Fruit fly (Drosophila melanogaster) whole organism, embryonic: ENCODE data around the gene CG33679.
A peak's percentile ranks its signal among the peaks of the same experiment; 100 is the strongest.

Source experiments
- CG13287 ChIP-seq: fragments of 200-800 bp; sonication (Bioruptor generic); IDR thresholded peaks from 2 replicates; pipeline ENCODE4 v1.3.6; 2022; ENCODE audit warnings: missing biosample characterization, missing genetic modification characterization; ENCODE audit not compliant: partially characterized antibody
- CG13894 ChIP-seq: fragments of 200-800 bp; sonication (Bioruptor generic); optimal IDR thresholded peaks from 3 replicates; lab custom pipeline; 2018; ENCODE audit warnings: missing biosample characterization, mild to moderate bottlenecking, missing genetic modification characterization, moderate library complexity
- CG15696 ChIP-seq: fragments of 200-800 bp; sonication (Bioruptor generic); optimal IDR thresholded peaks from 2 replicates; lab custom pipeline; 2019; ENCODE audit warnings: missing biosample characterization, mild to moderate bottlenecking, missing genetic modification characterization, moderate library complexity
- CG16815 ChIP-seq: fragments of 200-800 bp; sonication (Bioruptor generic); optimal IDR thresholded peaks from 3 replicates; lab custom pipeline; 2017; ENCODE audit warnings: missing biosample characterization, mild to moderate bottlenecking, missing genetic modification characterization
- CG18599 ChIP-seq: fragments of 200-800 bp; sonication (Bioruptor generic); optimal IDR thresholded peaks from 3 replicates; lab custom pipeline; 2017; ENCODE audit warnings: missing biosample characterization, missing genetic modification characterization, mild to moderate bottlenecking, moderate library complexity, missing genetic modification reagents
- CG18764 ChIP-seq: fragments of 200-800 bp; sonication (Bioruptor generic); optimal IDR thresholded peaks from 3 replicates; lab custom pipeline; 2016; ENCODE audit warnings: missing biosample characterization, missing genetic modification characterization
- CG2889 ChIP-seq: fragments of 200-800 bp; sonication (Bioruptor generic); IDR thresholded peaks from 3 replicates; pipeline ENCODE4 v1.3.6; 2022; ENCODE audit warnings: missing biosample characterization, missing genetic modification characterization
- CG30020 ChIP-seq: fragments of 200-800 bp; optimal IDR thresholded peaks from 2 replicates; lab custom pipeline; 2019; ENCODE audit warnings: missing biosample characterization, mild to moderate bottlenecking, missing genetic modification characterization, moderate library complexity
- CG30403 ChIP-seq: fragments of 200-800 bp; sonication (Bioruptor generic); optimal IDR thresholded peaks from 3 replicates; lab custom pipeline; 2016; ENCODE audit warnings: missing biosample characterization, missing genetic modification characterization
- CG34422 ChIP-seq: fragments of 200-800 bp; sonication (Bioruptor generic); IDR thresholded peaks from 3 replicates; pipeline ENCODE4 v1.3.6; 2022; ENCODE audit warnings: missing biosample characterization, missing genetic modification characterization
- CG4404 ChIP-seq: fragments of 200-800 bp; sonication (Bioruptor generic); IDR thresholded peaks from 2 replicates; pipeline ENCODE4 v1.3.6; 2022; ENCODE audit warnings: missing biosample characterization, missing genetic modification characterization
- CG5953 ChIP-seq: fragments of 200-800 bp; sonication (Bioruptor generic); IDR thresholded peaks from 2 replicates; pipeline ENCODE4 v1.3.6; 2022; ENCODE audit warnings: missing biosample characterization, missing genetic modification characterization
- CG7357 ChIP-seq: fragments of 200-800 bp; sonication (Bioruptor generic); IDR thresholded peaks from 3 replicates; pipeline ENCODE4 v1.3.6; 2022; ENCODE audit warnings: missing biosample characterization, missing genetic modification characterization
- CG7786 ChIP-seq: fragments of 200-800 bp; sonication (Bioruptor generic); optimal IDR thresholded peaks from 2 replicates; lab custom pipeline; 2016; ENCODE audit warnings: missing biosample characterization, missing genetic modification characterization
- CG8765 ChIP-seq: fragments of 200-800 bp; sonication (Bioruptor generic); IDR thresholded peaks from 2 replicates; pipeline ENCODE4 v1.3.6; 2022; ENCODE audit warnings: missing biosample characterization, missing genetic modification characterization
- Deaf1 ChIP-seq: fragments of 200-800 bp; optimal IDR thresholded peaks from 3 replicates; lab custom pipeline; 2019; ENCODE audit warnings: missing biosample characterization, mild to moderate bottlenecking, missing genetic modification characterization, moderate library complexity
- Dp ChIP-seq: fragments of 200-800 bp; sonication (Bioruptor generic); optimal IDR thresholded peaks from 2 replicates; lab custom pipeline; 2018; ENCODE audit warnings: missing biosample characterization, mild to moderate bottlenecking, missing genetic modification characterization, moderate library complexity
- Fer3 ChIP-seq: fragments of 200-800 bp; sonication (Bioruptor generic); optimal IDR thresholded peaks from 2 replicates; lab custom pipeline; 2018; ENCODE audit warnings: missing biosample characterization, mild to moderate bottlenecking, missing genetic modification characterization, moderate library complexity
- Gug ChIP-seq: fragments of 200-800 bp; sonication (Bioruptor generic); IDR thresholded peaks from 4 replicates; pipeline ENCODE4 v1.3.6; 2022; ENCODE audit warnings: missing biosample characterization, missing genetic modification characterization
- H15 ChIP-seq: fragments of 200-800 bp; sonication (Bioruptor generic); IDR thresholded peaks from 3 replicates; pipeline ENCODE4 v1.3.6; 2022; ENCODE audit warnings: missing biosample characterization, missing genetic modification characterization
- Hmr ChIP-seq: fragments of 200-800 bp; sonication (Bioruptor generic); optimal IDR thresholded peaks from 3 replicates; lab custom pipeline; 2017; ENCODE audit warnings: mild to moderate bottlenecking, missing biosample characterization, missing genetic modification reagents, missing genetic modification characterization
- Hr51 ChIP-seq, 2 experiments: fragments of 200-800 bp; sonication (Bioruptor generic); optimal IDR thresholded peaks; 2 replicates in 1 of 2; 3 replicates in 1 of 2; lab custom pipeline; 2016 to 2018; ENCODE audit warnings: missing biosample characterization in 2 of 2, missing genetic modification characterization in 2 of 2, mild to moderate bottlenecking in 1 of 2, moderate library complexity in 1 of 2
- Jarid2 ChIP-seq: fragments of 200-800 bp; sonication (Bioruptor generic); optimal IDR thresholded peaks from 3 replicates; lab custom pipeline; 2017; ENCODE audit warnings: mild to moderate bottlenecking, missing biosample characterization, missing genetic modification reagents, missing genetic modification characterization
- Lhr ChIP-seq: fragments of 200-800 bp; sonication (Bioruptor generic); optimal IDR thresholded peaks from 3 replicates; lab custom pipeline; 2017; ENCODE audit warnings: mild to moderate bottlenecking, missing biosample characterization, missing genetic modification reagents, missing genetic modification characterization
- Mrtf ChIP-seq: fragments of 200-800 bp; sonication (Bioruptor generic); IDR thresholded peaks from 3 replicates; pipeline ENCODE4 v1.3.6; 2022; ENCODE audit warnings: missing biosample characterization, missing genetic modification characterization
- Sry-β ChIP-seq: fragments of 200-800 bp; sonication (Bioruptor generic); optimal IDR thresholded peaks from 2 replicates; lab custom pipeline; 2018; ENCODE audit warnings: missing biosample characterization, mild to moderate bottlenecking, missing genetic modification characterization, moderate library complexity
- Sry-δ ChIP-seq: fragments of 200-800 bp; sonication (Bioruptor generic); optimal IDR thresholded peaks from 2 replicates; lab custom pipeline; 2016; ENCODE audit warnings: missing biosample characterization, missing genetic modification characterization
- Vsx1 ChIP-seq: fragments of 200-800 bp; sonication (Bioruptor generic); optimal IDR thresholded peaks from 2 replicates; lab custom pipeline; 2017; ENCODE audit warnings: missing biosample characterization, mild to moderate bottlenecking, missing genetic modification characterization, missing genetic modification reagents
- abd-A ChIP-seq: fragments of 200-800 bp; sonication (Bioruptor generic); optimal IDR thresholded peaks from 3 replicates; lab custom pipeline; 2019; ENCODE audit warnings: missing biosample characterization, mild to moderate bottlenecking, missing genetic modification characterization, moderate library complexity
- ap ChIP-seq: fragments of 200-800 bp; sonication (Bioruptor generic); IDR thresholded peaks from 2 replicates; pipeline ENCODE4 v1.3.6; 2022; ENCODE audit warnings: missing biosample characterization, missing genetic modification characterization
- chif ChIP-seq, 2 experiments: fragments of 200-800 bp; sonication (Bioruptor generic); optimal IDR thresholded peaks; 3 replicates each; lab custom pipeline; 2016; ENCODE audit warnings: missing biosample characterization in 2 of 2, missing genetic modification characterization in 2 of 2
- chinmo ChIP-seq: fragments of 200-800 bp; sonication (Bioruptor generic); IDR thresholded peaks from 4 replicates; pipeline ENCODE4 v1.3.6; 2022; ENCODE audit warnings: missing biosample characterization, missing genetic modification characterization; ENCODE audit not compliant: partially characterized antibody
- en ChIP-seq: fragments of 200-800 bp; sonication (Bioruptor generic); optimal IDR thresholded peaks from 2 replicates; lab custom pipeline; 2016; ENCODE audit warnings: missing biosample characterization, missing genetic modification characterization
- ftz-f1 ChIP-seq: fragments of 200-800 bp; sonication (Bioruptor generic); optimal IDR thresholded peaks from 2 replicates; lab custom pipeline; 2016; ENCODE audit warnings: missing biosample characterization, missing genetic modification characterization
- gsb ChIP-seq: fragments of 200-800 bp; sonication (Bioruptor generic); IDR thresholded peaks from 2 replicates; pipeline ENCODE4 v1.3.6; 2022; ENCODE audit warnings: missing biosample characterization, missing genetic modification characterization
- ham ChIP-seq: fragments of 200-800 bp; sonication (Bioruptor generic); IDR thresholded peaks from 2 replicates; pipeline ENCODE4 v1.3.6; 2022; ENCODE audit warnings: missing biosample characterization, missing genetic modification characterization
- oc ChIP-seq: fragments of 200-800 bp; sonication (Bioruptor generic); optimal IDR thresholded peaks from 2 replicates; lab custom pipeline; 2018; ENCODE audit warnings: missing biosample characterization, mild to moderate bottlenecking, missing genetic modification characterization, moderate library complexity
- sens ChIP-seq: fragments of 200-800 bp; sonication (Bioruptor generic); peaks from one replicate; lab custom pipeline; 2016; ENCODE audit warnings: missing biosample characterization, missing genetic modification characterization
- seq ChIP-seq: fragments of 200-800 bp; sonication (Bioruptor generic); IDR thresholded peaks from 2 replicates; pipeline ENCODE4 v1.3.6; 2022; ENCODE audit warnings: missing biosample characterization, missing genetic modification characterization
- slp2 ChIP-seq: fragments of 200-800 bp; sonication (Bioruptor generic); optimal IDR thresholded peaks from 2 replicates; lab custom pipeline; 2016; ENCODE audit warnings: missing biosample characterization, missing genetic modification characterization

Gene CG33679

dm6 chr2L:15016031-15016430 is 42.1 kb upstream of the CG33679 start, which contains the start of gene GABA-B-R1:
TSS of gene GABA-B-R1 (plus strand) at chr2L:15016331.
- TF ChIP-seq CG5953 (GFP tag; lab: Robert Waterston, UW): no peak
- TF ChIP-seq oc (tag; lab: Kevin White, UChicago): no peak
- no peak for TF ChIP-seq CG30403 (GFP tag; lab: Kevin White, UChicago)
- peak; percentile 66 for TF ChIP-seq abd-A (tag; lab: Kevin White, UChicago)
- TF ChIP-seq Deaf1 (tag; lab: Kevin White, UChicago): peak; percentile 65
- no peak for TF ChIP-seq Fer3
- TF ChIP-seq seq (GFP tag; lab: Robert Waterston, UW): no peak
- TF ChIP-seq Hmr (GFP tag; lab: Kevin White, UChicago): peak; percentile 12
- no peak for TF ChIP-seq CG2889 (GFP tag; lab: Robert Waterston, UW)
- no peak for TF ChIP-seq ap
- TF ChIP-seq en (GFP tag; lab: Kevin White, UChicago): no peak
- TF ChIP-seq CG4404 (GFP tag; lab: Robert Waterston, UW): no peak
- TF ChIP-seq Gug (GFP tag; lab: Robert Waterston, UW): no peak
- no peak for TF ChIP-seq CG16815
- TF ChIP-seq Hr51 (GFP tag; optimal IDR thresholded peaks at IDR 0.05; lab: Kevin White, UChicago): peak in 1 of 2 experiments; percentile 58
- TF ChIP-seq CG15696 (tag; lab: Kevin White, UChicago): no peak
- no peak for TF ChIP-seq CG30020 (tag; lab: Kevin White, UChicago)
- TF ChIP-seq CG13894 (tag; lab: Kevin White, UChicago): peak; percentile 3

dm6 chr2L:15026582-15026981 is 31.5 kb upstream of the CG33679 start, which contains the start of gene CG33310:
TSS of gene CG33310 (plus strand) at chr2L:15026882.
- TF ChIP-seq Lhr (GFP tag; lab: Kevin White, UChicago): no peak
- no peak for TF ChIP-seq CG18764 (GFP tag; lab: Kevin White, UChicago)
- no peak for TF ChIP-seq CG18599 (GFP tag; lab: Kevin White, UChicago)
- no peak for TF ChIP-seq CG7357 (GFP tag; lab: Robert Waterston, UW)
- TF ChIP-seq CG8765 (GFP tag; lab: Robert Waterston, UW): no peak
- no peak for TF ChIP-seq Sry-δ

- TF ChIP-seq sens (GFP tag; lab: Kevin White, UChicago) (peak; percentile 27), H15 (no peak), gsb (no peak), slp2 (GFP tag; lab: Kevin White, UChicago) (no peak)
Measured at dm6 chr2L:15031650-15032049, 26.5 kb upstream of the CG33679 start, which contains the start of gene CG31832. TSS of gene CG31832 (minus strand) at chr2L:15031750.

DNA sequence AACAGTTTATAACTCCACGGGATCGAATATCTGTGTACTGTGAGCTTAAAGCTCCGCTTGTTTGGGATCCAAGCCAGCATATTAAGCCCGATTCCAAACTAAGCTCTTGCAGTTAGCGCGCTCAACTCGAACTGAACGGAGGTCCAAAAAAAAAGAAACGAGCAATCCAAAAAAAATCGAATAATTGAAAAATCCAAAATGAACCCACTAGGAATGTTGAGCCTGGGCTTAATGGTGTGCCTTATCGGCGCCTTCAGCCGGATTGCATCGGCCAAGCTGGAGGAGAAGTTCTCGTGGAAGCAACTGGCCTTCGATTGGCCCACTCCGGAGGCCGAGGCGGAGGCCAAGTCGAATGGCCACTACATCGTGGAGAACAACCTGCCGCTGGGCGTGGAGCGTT is 22.7 kb upstream of the CG33679 start, which contains the start of gene yellow-c:
TSS of gene yellow-c (plus strand) at position 29 of the 400 bp plus-strand sequence.
- TF ChIP-seq ham (0 out of 2 replicates have a peak, but pooled peaks have one; percentile 19), CG7786 (GFP tag; lab: Kevin White, UChicago) (no peak), Dp (GFP tag; lab: Kevin White, UChicago) (peak; percentile 16), Sry-β (GFP tag; lab: Kevin White, UChicago) (no peak), chinmo (GFP tag; lab: Robert Waterston, UW) (peak; percentile 87; the same call in 3 of the 4 replicates), ftz-f1 (GFP tag; lab: Kevin White, UChicago) (peak; percentile 72), Vsx1 (GFP tag; lab: Kevin White, UChicago) (no peak), chif (GFP tag; optimal IDR thresholded peaks at IDR 0.05; lab: Kevin White, UChicago) (no peak), CG13287 (GFP tag; lab: Robert Waterston, UW) (peak; percentile 15; the same call in 1 of the 2 replicates), CG34422 (GFP tag; lab: Robert Waterston, UW) (peak; percentile 44; the same call in 1 of the 3 replicates), Jarid2 (peak; percentile 55), Mrtf (GFP tag; lab: Robert Waterston, UW) (0 out of 3 replicates have a peak, but pooled peaks have one; percentile 54)
